Fruit fly (Drosophila melanogaster) whole organism, embryonic: Measurements from ENCODE around the gene Cngl.

Experiments used
- Bgb ChIP-seq: fragments of 200-800 bp; sonication (Bioruptor generic); IDR thresholded peaks from 2 replicates; pipeline ENCODE4 v1.3.6; 2022; ENCODE audit warnings: missing biosample characterization, missing genetic modification characterization; ENCODE audit not compliant: partially characterized antibody
- Blimp-1 ChIP-seq: fragments of 200-800 bp; sonication (Bioruptor generic); optimal IDR thresholded peaks from 3 replicates; lab custom pipeline; 2018; ENCODE audit warnings: missing biosample characterization, missing genetic modification characterization, mild to moderate bottlenecking, moderate library complexity, missing genetic modification reagents
- CG12659 ChIP-seq: fragments of 200-800 bp; sonication (Bioruptor generic); optimal IDR thresholded peaks from 3 replicates; lab custom pipeline; 2017; ENCODE audit warnings: mild to moderate bottlenecking, missing biosample characterization, missing genetic modification reagents, missing genetic modification characterization
- CG14860 ChIP-seq: fragments of 200-800 bp; sonication (Bioruptor generic); IDR thresholded peaks from 3 replicates; pipeline ENCODE4 v1.3.6; 2022; ENCODE audit warnings: missing biosample characterization, missing genetic modification characterization; ENCODE audit not compliant: partially characterized antibody
- CG18262 ChIP-seq: fragments of 200-800 bp; optimal IDR thresholded peaks from 3 replicates; lab custom pipeline; 2019; ENCODE audit warnings: missing biosample characterization, mild to moderate bottlenecking, missing genetic modification characterization, moderate library complexity
- CG2116 ChIP-seq: fragments of 200-800 bp; sonication (Bioruptor generic); optimal IDR thresholded peaks from 3 replicates; lab custom pipeline; 2018; ENCODE audit warnings: missing biosample characterization, mild to moderate bottlenecking, missing genetic modification characterization
- CG2202 ChIP-seq: fragments of 200-800 bp; sonication (Bioruptor generic); optimal IDR thresholded peaks from 2 replicates; lab custom pipeline; 2018; ENCODE audit warnings: missing biosample characterization, mild to moderate bottlenecking, missing genetic modification characterization
- CG2889 ChIP-seq: fragments of 200-800 bp; sonication (Bioruptor generic); IDR thresholded peaks from 3 replicates; pipeline ENCODE4 v1.3.6; 2022; ENCODE audit warnings: missing biosample characterization, missing genetic modification characterization
- CG30403 ChIP-seq: fragments of 200-800 bp; sonication (Bioruptor generic); optimal IDR thresholded peaks from 3 replicates; lab custom pipeline; 2016; ENCODE audit warnings: missing biosample characterization, missing genetic modification characterization
- CG34224 ChIP-seq: fragments of 200-800 bp; sonication (Bioruptor generic); IDR thresholded peaks from 3 replicates; pipeline ENCODE4 v1.3.6; 2022; ENCODE audit warnings: missing biosample characterization, missing genetic modification characterization; ENCODE audit not compliant: partially characterized antibody
- CG3726 ChIP-seq: fragments of 200-800 bp; sonication (Bioruptor generic); IDR thresholded peaks from 3 replicates; pipeline ENCODE4, ENCODE4 v1.3.6; 2022; ENCODE audit warnings: missing biosample characterization, missing genetic modification characterization
- CG4360 ChIP-seq: fragments of 200-800 bp; sonication (Bioruptor generic); IDR thresholded peaks from 2 replicates; pipeline ENCODE4 v1.3.6; 2022; ENCODE audit warnings: missing biosample characterization, missing genetic modification characterization
- CG4707 ChIP-seq: fragments of 200-800 bp; sonication (Bioruptor generic); optimal IDR thresholded peaks from 2 replicates; lab custom pipeline; 2018; ENCODE audit warnings: missing biosample characterization, mild to moderate bottlenecking, missing genetic modification characterization, moderate library complexity
- CG6791 ChIP-seq: fragments of 200-800 bp; sonication (Bioruptor generic); IDR thresholded peaks from 3 replicates; pipeline ENCODE4 v1.3.6; 2022; ENCODE audit warnings: missing biosample characterization, missing genetic modification characterization; ENCODE audit not compliant: partially characterized antibody
- CG7372 ChIP-seq: fragments of 200-800 bp; sonication (Bioruptor generic); IDR thresholded peaks from 2 replicates; pipeline ENCODE4 v1.3.6; 2022; ENCODE audit warnings: missing biosample characterization, missing genetic modification characterization
- CG7745 ChIP-seq: fragments of 200-800 bp; sonication (Bioruptor generic); optimal IDR thresholded peaks from 2 replicates; lab custom pipeline; 2018; ENCODE audit warnings: missing biosample characterization, mild to moderate bottlenecking, missing genetic modification characterization, moderate library complexity
- CG7963 ChIP-seq: fragments of 200-800 bp; sonication (Bioruptor generic); IDR thresholded peaks from 3 replicates; pipeline ENCODE4 v1.3.6; 2022; ENCODE audit warnings: missing biosample characterization, missing genetic modification characterization; ENCODE audit not compliant: partially characterized antibody
- CG9437 ChIP-seq: fragments of 200-800 bp; sonication (Bioruptor generic); optimal IDR thresholded peaks from 2 replicates; lab custom pipeline; 2018; ENCODE audit warnings: missing biosample characterization, mild to moderate bottlenecking, missing genetic modification characterization
- CkIIα-i1 ChIP-seq: fragments of 200-800 bp; sonication (Bioruptor generic); IDR thresholded peaks from 2 replicates; pipeline ENCODE4 v1.3.6; 2022; ENCODE audit warnings: missing biosample characterization, missing genetic modification characterization
- Dll ChIP-seq: fragments of 200-800 bp; sonication (Bioruptor generic); IDR thresholded peaks from 4 replicates; pipeline ENCODE4 v1.3.6; 2022; ENCODE audit warnings: missing biosample characterization, missing genetic modification characterization; ENCODE audit not compliant: partially characterized antibody
- Dref ChIP-seq: fragments of 200-800 bp; sonication (Bioruptor generic); IDR thresholded peaks from 2 replicates; pipeline ENCODE4 v1.3.6; 2022; ENCODE audit warnings: missing biosample characterization, missing genetic modification characterization
- Drgx ChIP-seq: fragments of 200-800 bp; sonication (Bioruptor generic); IDR thresholded peaks from 2 replicates; pipeline ENCODE4 v1.3.6; 2022; ENCODE audit warnings: missing biosample characterization, missing genetic modification characterization
- Elba2 ChIP-seq: fragments of 200-800 bp; sonication (Bioruptor generic); optimal IDR thresholded peaks from 3 replicates; lab custom pipeline; 2016; ENCODE audit warnings: missing biosample characterization, missing genetic modification characterization
- Gsc ChIP-seq: fragments of 200-800 bp; sonication (Bioruptor generic); IDR thresholded peaks from 2 replicates; pipeline ENCODE4 v1.3.6; 2022; ENCODE audit warnings: missing biosample characterization, missing genetic modification characterization
- HLH4C ChIP-seq: fragments of 200-800 bp; sonication (Bioruptor generic); IDR thresholded peaks from 3 replicates; pipeline ENCODE4 v1.3.6; 2022; ENCODE audit warnings: missing biosample characterization, missing genetic modification characterization; ENCODE audit not compliant: partially characterized antibody
- MBD-R2 ChIP-seq: fragments of 200-800 bp; sonication (Bioruptor generic); IDR thresholded peaks from 2 replicates; pipeline ENCODE4 v1.3.6; 2022; ENCODE audit warnings: missing biosample characterization, missing genetic modification characterization
- Med ChIP-seq: fragments of 200-800 bp; sonication (Bioruptor generic); peaks from one replicate; lab custom pipeline; 2016; ENCODE audit warnings: missing biosample characterization, missing genetic modification characterization, mild to moderate bottlenecking, inconsistent platforms, moderate library complexity
- NC2α ChIP-seq: fragments of 200-800 bp; sonication (Bioruptor generic); optimal IDR thresholded peaks from 2 replicates; lab custom pipeline; 2016; ENCODE audit warnings: missing biosample characterization, missing genetic modification characterization
- Rx ChIP-seq: fragments of 200-800 bp; sonication (Bioruptor generic); IDR thresholded peaks from 2 replicates; pipeline ENCODE4 v1.3.6; 2022; ENCODE audit warnings: missing biosample characterization, missing genetic modification characterization
- Sox100B ChIP-seq: fragments of 200-800 bp; sonication (Bioruptor generic); optimal IDR thresholded peaks from 3 replicates; lab custom pipeline; 2018; ENCODE audit warnings: missing biosample characterization, mild to moderate bottlenecking, missing genetic modification characterization
- Sry-β ChIP-seq: fragments of 200-800 bp; sonication (Bioruptor generic); optimal IDR thresholded peaks from 2 replicates; lab custom pipeline; 2018; ENCODE audit warnings: missing biosample characterization, mild to moderate bottlenecking, missing genetic modification characterization, moderate library complexity
- Ssrp ChIP-seq: fragments of 200-800 bp; sonication (Bioruptor generic); optimal IDR thresholded peaks from 2 replicates; lab custom pipeline; 2018; ENCODE audit warnings: missing biosample characterization, mild to moderate bottlenecking, missing genetic modification characterization, moderate library complexity
- Taf1 ChIP-seq: fragments of 200-800 bp; sonication (Bioruptor generic); IDR thresholded peaks from 2 replicates; pipeline ENCODE4 v1.3.6; 2022; ENCODE audit warnings: missing biosample characterization, missing genetic modification characterization
- emc ChIP-seq: fragments of 200-800 bp; sonication (Bioruptor generic); optimal IDR thresholded peaks from 2 replicates; lab custom pipeline; 2016; ENCODE audit warnings: missing biosample characterization, missing genetic modification characterization
- ewg ChIP-seq: fragments of 200-800 bp; sonication (Bioruptor generic); optimal IDR thresholded peaks from 3 replicates; lab custom pipeline; 2017; ENCODE audit warnings: mild to moderate bottlenecking, missing biosample characterization, missing genetic modification reagents, missing genetic modification characterization
- kah ChIP-seq: fragments of 200-800 bp; sonication (Bioruptor generic); optimal IDR thresholded peaks from 2 replicates; lab custom pipeline; 2018; ENCODE audit warnings: missing biosample characterization, mild to moderate bottlenecking, missing genetic modification characterization
- knrl ChIP-seq: fragments of 200-800 bp; sonication (Bioruptor generic); IDR thresholded peaks from 3 replicates; pipeline ENCODE4 v1.3.6; 2022; ENCODE audit warnings: missing biosample characterization, missing genetic modification characterization; ENCODE audit not compliant: partially characterized antibody
- mam ChIP-seq: fragments of 200-800 bp; sonication (Bioruptor generic); optimal IDR thresholded peaks from 3 replicates; lab custom pipeline; 2016; ENCODE audit warnings: missing biosample characterization, missing genetic modification characterization
- phol ChIP-seq: fragments of 200-800 bp; sonication (Bioruptor generic); optimal IDR thresholded peaks from 3 replicates; lab custom pipeline; 2018; ENCODE audit warnings: missing biosample characterization, mild to moderate bottlenecking, missing genetic modification characterization, moderate library complexity
- ro ChIP-seq: fragments of 200-800 bp; sonication (Bioruptor generic); IDR thresholded peaks from 2 replicates; pipeline ENCODE4 v1.3.6; 2022; ENCODE audit warnings: missing biosample characterization, missing genetic modification characterization
- row ChIP-seq: fragments of 200-800 bp; sonication (Bioruptor generic); IDR thresholded peaks from 3 replicates; pipeline ENCODE4 v1.3.6; 2022; ENCODE audit warnings: missing biosample characterization, missing genetic modification characterization
- sd ChIP-seq: fragments of 200-800 bp; sonication (Bioruptor generic); optimal IDR thresholded peaks from 3 replicates; lab custom pipeline; 2018; ENCODE audit warnings: missing biosample characterization, mild to moderate bottlenecking, missing genetic modification characterization, moderate library complexity
- slbo ChIP-seq: fragments of 200-800 bp; sonication (Bioruptor generic); IDR thresholded peaks from 2 replicates; pipeline ENCODE4 v1.3.6; 2022; ENCODE audit warnings: missing biosample characterization, missing genetic modification characterization
- sug ChIP-seq: fragments of 200-800 bp; optimal IDR thresholded peaks from 2 replicates; lab custom pipeline; 2019; ENCODE audit warnings: missing biosample characterization, mild to moderate bottlenecking, missing genetic modification characterization, moderate library complexity
- trh ChIP-seq: fragments of 200-800 bp; sonication (Bioruptor generic); optimal IDR thresholded peaks from 2 replicates; lab custom pipeline; 2016; ENCODE audit warnings: missing biosample characterization, missing genetic modification characterization
- vnd ChIP-seq: fragments of 200-800 bp; sonication (Bioruptor generic); IDR thresholded peaks from 3 replicates; pipeline ENCODE4 v1.3.6; 2022; ENCODE audit warnings: missing biosample characterization, missing genetic modification characterization; ENCODE audit not compliant: partially characterized antibody
- zen2 ChIP-seq: fragments of 200-800 bp; sonication (Bioruptor generic); IDR thresholded peaks from 3 replicates; pipeline ENCODE4 v1.3.6; 2022; ENCODE audit warnings: missing biosample characterization, missing genetic modification characterization; ENCODE audit not compliant: partially characterized antibody

The Cngl gene

dm6 chrX:15344473-15345331 is 96.3 kb downstream of the Cngl start, which contains the start of the genes CG12608 and Prp5 (continued):
- TF ChIP-seq CG4707 (no peak), CG2202 (no peak), row (GFP tag; lab: Robert Waterston, UW) (peak; percentile 71), CG7372 (GFP tag; lab: Robert Waterston, UW) (no peak), Bgb (peak; percentile 70), Sox100B (GFP tag; lab: Kevin White, UChicago) (no peak), CG14860 (GFP tag; lab: Robert Waterston, UW) (peak; percentile 48; the same call in 2 of the 3 replicates), CkIIα-i1 (no peak), phol (tag; lab: Kevin White, UChicago) (no peak), Blimp-1 (GFP tag; lab: Kevin White, UChicago) (no peak), ro (GFP tag; lab: Robert Waterston, UW) (no peak), Sry-β (peak; percentile 57), Dref (GFP tag; lab: Robert Waterston, UW) (peak; percentile 78), NC2α (GFP tag; lab: Kevin White, UChicago) (no peak), CG7963 (peak; percentile 64), mam (GFP tag; lab: Kevin White, UChicago) (no peak), Elba2 (no peak), CG2116 (GFP tag; lab: Kevin White, UChicago) (peak; percentile 89), sd (tag; lab: Kevin White, UChicago) (no peak), Med (GFP tag; lab: Kevin White, UChicago) (peak; percentile 62), Ssrp (tag; lab: Kevin White, UChicago) (no peak), slbo (GFP tag; lab: Robert Waterston, UW) (peak; percentile 33; the same call in 1 of the 2 replicates), CG12659 (GFP tag; lab: Kevin White, UChicago) (peak; percentile 26), CG30403 (peak; percentile 9), MBD-R2 (peak; percentile 66), CG18262 (tag; lab: Kevin White, UChicago) (peak; percentile 9), CG7745 (no peak), knrl (GFP tag; lab: Robert Waterston, UW) (peak; percentile 57; the same call in 2 of the 3 replicates), CG9437 (peak; percentile 32), trh (GFP tag; lab: Kevin White, UChicago) (no peak), ewg (GFP tag; lab: Kevin White, UChicago) (no peak), emc (GFP tag; lab: Kevin White, UChicago) (no peak), kah (GFP tag; lab: Kevin White, UChicago) (no peak), sug (tag; lab: Kevin White, UChicago) (no peak), CG2889 (GFP tag; lab: Robert Waterston, UW) (no peak), HLH4C (peak; percentile 40), zen2 (GFP tag; lab: Robert Waterston, UW) (peak; percentile 35; the same call in 2 of the 3 replicates), CG34224 (GFP tag; lab: Robert Waterston, UW) (peak; percentile 50), Dll (GFP tag; lab: Robert Waterston, UW) (peak; percentile 69; the same call in 3 of the 4 replicates), vnd (GFP tag; lab: Robert Waterston, UW) (peak; percentile 45; the same call in 1 of the 3 replicates), Taf1 (GFP tag; lab: Robert Waterston, UW) (no peak), Gsc (GFP tag; lab: Robert Waterston, UW) (no peak), Rx (no peak), CG3726 (GFP tag; lab: Robert Waterston, UW) (no peak), Drgx (GFP tag; lab: Robert Waterston, UW) (no peak), CG6791 (GFP tag; lab: Robert Waterston, UW) (peak; percentile 84), CG4360 (GFP tag; lab: Robert Waterston, UW) (no peak)
